Fruit fly (Drosophila melanogaster): ENCODE data around the gene CG6195.

dm6 chr3R:19638004-19638403, 10.2 kb downstream of the CG6195 start:
- TF ChIP-seq bab1 (GFP tag; optimal IDR thresholded peaks at IDR 0.05) = no peak
- TF ChIP-seq CG7045 (GFP tag; optimal IDR thresholded peaks at IDR 0.05) = no peak
- no peak for TF ChIP-seq Hr96 (GFP tag; optimal IDR thresholded peaks at IDR 0.05)
- TF ChIP-seq Mnt (GFP tag; optimal IDR thresholded peaks at IDR 0.05) = no peak
- TF ChIP-seq CG5204 (GFP tag; optimal IDR thresholded peaks at IDR 0.05) = no peak
- TF ChIP-seq cic (GFP tag; optimal IDR thresholded peaks at IDR 0.05) = no peak
- TF ChIP-seq kay (GFP tag; ENCODE audit: borderline replicate concordance) = no peak
- TF ChIP-seq ovo (GFP tag; optimal IDR thresholded peaks at IDR 0.05) = no peak
- TF ChIP-seq CG12768 (GFP tag; optimal IDR thresholded peaks at IDR 0.05) = no peak
- no peak for TF ChIP-seq CG33017 (tag; optimal IDR thresholded peaks at IDR 0.05)
- TF ChIP-seq pad (GFP tag; optimal IDR thresholded peaks at IDR 0.05) = no peak
- TF ChIP-seq Clk (GFP tag; optimal IDR thresholded peaks at IDR 0.05) = no peak

Measured in whole organism, adult.